Worm (Caenorhabditis elegans): ENCODE measurements around the gene T23F2.4.

ce11 chrX:5512707-5513106 lies 2.2 kb downstream of the T23F2.4 start:
- TF ChIP-seq him-1 (tag; optimal IDR thresholded peaks at IDR 0.05) (no peak), W03F9.2 (tag; optimal IDR thresholded peaks at IDR 0.05) (no peak)

All from whole organism, L4/young adult.